Worm (Caenorhabditis elegans) whole organism, young adult: ENCODE measurements around the gene H38K22.6.

ENCODE experiments used
- B0019.2 ChIP-seq: fragments of 200-800 bp; sonication (Bioruptor generic); conservative IDR thresholded peaks from 2 replicates; pipeline ENCODE4 v1.3.6; 2022; ENCODE audit warnings: missing genetic modification reagents, missing genetic modification characterization, missing compliant biosample characterization
- B0035.1 ChIP-seq: sonication (generic microtip); optimal IDR thresholded peaks from 2 replicates; lab custom pipeline; 2016; ENCODE audit warnings: missing genetic modification characterization, mild to moderate bottlenecking, missing compliant biosample characterization, missing genotype, missing genetic modification reagents
- D2030.7 ChIP-seq: fragments of 200-800 bp; sonication (Bioruptor generic); IDR thresholded peaks from 2 replicates; pipeline ENCODE4 v1.3.6; 2022; ENCODE audit warnings: missing genetic modification reagents, missing genetic modification characterization, missing compliant biosample characterization
- F39B2.1 ChIP-seq: fragments of 200-800 bp; sonication (Bioruptor generic); IDR thresholded peaks from 2 replicates; pipeline ENCODE4 v1.3.6; 2022; ENCODE audit warnings: missing genetic modification reagents, missing genetic modification characterization, missing compliant biosample characterization
- F55B11.4 ChIP-seq: sonication (generic microtip); optimal IDR thresholded peaks from 2 replicates; lab custom pipeline; 2016; ENCODE audit warnings: missing compliant biosample characterization, missing genetic modification characterization, borderline replicate concordance; ENCODE audit not compliant: insufficient read depth
- F57A8.1 ChIP-seq: fragments of 200-800 bp; sonication (Bioruptor generic); optimal IDR thresholded peaks from 2 replicates; lab custom pipeline; 2018; ENCODE audit warnings: mild to moderate bottlenecking, missing genetic modification characterization, moderate library complexity, missing compliant biosample characterization
- F57C9.4 ChIP-seq: sonication (generic microtip); optimal IDR thresholded peaks from 2 replicates; lab custom pipeline; 2017; ENCODE audit warnings: mild to moderate bottlenecking, missing genetic modification characterization, missing compliant biosample characterization
- K12H6.12 ChIP-seq: fragments of 200-800 bp; sonication (Bioruptor generic); optimal IDR thresholded peaks from 2 replicates; lab custom pipeline; 2018; ENCODE audit warnings: mild to moderate bottlenecking, missing genetic modification characterization, missing compliant biosample characterization
- Y56A3A.18 ChIP-seq: fragments of 200-800 bp; sonication (Bioruptor generic); IDR thresholded peaks from 2 replicates; pipeline ENCODE4 v1.3.6; 2022; ENCODE audit warnings: missing genetic modification reagents, missing genetic modification characterization, missing compliant biosample characterization
- Y79H2A.3 ChIP-seq: fragments of 200-800 bp; sonication (Bioruptor generic); conservative IDR thresholded peaks from 2 replicates; pipeline ENCODE4 v1.3.6; 2022; ENCODE audit warnings: missing genetic modification reagents, missing genetic modification characterization, missing compliant biosample characterization
- ama-1 ChIP-seq, 3 experiments: fragments of 150-350 bp in 1 of 3; sonication (generic microtip) in 2 of 3; optimal IDR thresholded peaks; 2 replicates each; lab custom pipeline; 2014 to 2018; ENCODE audit warnings: missing biosample characterization in 2 of 3, missing genetic modification characterization in 2 of 3, missing genetic modification reagents in 2 of 3
- aptf-2 ChIP-seq: fragments of 200-800 bp; sonication (Bioruptor generic); conservative IDR thresholded peaks from 2 replicates; pipeline ENCODE4 v1.3.6; 2022; ENCODE audit warnings: missing genetic modification reagents, missing genetic modification characterization, missing compliant biosample characterization
- athp-1 ChIP-seq: sonication (generic microtip); optimal IDR thresholded peaks from 2 replicates; lab custom pipeline; 2017; ENCODE audit warnings: mild to moderate bottlenecking, missing genetic modification characterization, missing compliant biosample characterization
- attf-3 ChIP-seq: fragments of 200-800 bp; sonication (Bioruptor generic); conservative IDR thresholded peaks from 2 replicates; pipeline ENCODE4 v1.3.6; 2022; ENCODE audit warnings: missing genetic modification reagents, missing genetic modification characterization, missing compliant biosample characterization
- attf-6 ChIP-seq: fragments of 200-800 bp; sonication (Bioruptor generic); IDR thresholded peaks from 2 replicates; pipeline ENCODE4 v1.3.6; 2022; ENCODE audit warnings: missing genetic modification reagents, missing genetic modification characterization, missing compliant biosample characterization
- ccch-3 ChIP-seq: fragments of 200-800 bp; sonication (Bioruptor generic); optimal IDR thresholded peaks from 2 replicates; lab custom pipeline; 2018; ENCODE audit warnings: mild to moderate bottlenecking, missing genetic modification characterization, missing compliant biosample characterization
- cebp-1 ChIP-seq, 2 experiments: fragments of 200-800 bp in 1 of 2; sonication (Bioruptor generic) in 1 of 2; sonication (generic microtip) in 1 of 2; IDR thresholded peaks in 1 of 2; optimal IDR thresholded peaks in 1 of 2; 2 replicates each; pipeline versions ENCODE4 v1.3.6 to Lab custom; 2017 to 2022; ENCODE audit warnings: missing compliant biosample characterization in 2 of 2, missing genetic modification characterization in 2 of 2, mild to moderate bottlenecking in 1 of 2, missing genetic modification reagents in 1 of 2, moderate library complexity in 1 of 2
- ceh-27 ChIP-seq: fragments of 200-800 bp; sonication (Bioruptor generic); optimal IDR thresholded peaks from 2 replicates; lab custom pipeline; 2018; ENCODE audit warnings: mild to moderate bottlenecking, missing genetic modification characterization, moderate library complexity, missing compliant biosample characterization
- ceh-79 ChIP-seq: sonication (generic microtip); optimal IDR thresholded peaks from 2 replicates; lab custom pipeline; 2017; ENCODE audit warnings: mild to moderate bottlenecking, missing genetic modification characterization, missing compliant biosample characterization
- chd-7 ChIP-seq: sonication (generic microtip); optimal IDR thresholded peaks from 2 replicates; lab custom pipeline; 2016; ENCODE audit warnings: mild to moderate bottlenecking, missing genetic modification characterization, moderate library complexity, missing compliant biosample characterization
- die-1 ChIP-seq: sonication (generic microtip); optimal IDR thresholded peaks from 2 replicates; lab custom pipeline; 2016; ENCODE audit warnings: missing genotype, mild to moderate bottlenecking, missing genetic modification characterization, missing compliant biosample characterization
- egl-44 ChIP-seq: fragments of 200-800 bp; sonication (Bioruptor generic); IDR thresholded peaks from 2 replicates; pipeline ENCODE4 v1.3.6; 2022; ENCODE audit warnings: missing genetic modification reagents, missing genetic modification characterization, missing compliant biosample characterization
- him-1 ChIP-seq: sonication (generic microtip); optimal IDR thresholded peaks from 2 replicates; lab custom pipeline; 2016; ENCODE audit warnings: missing genotype, missing genetic modification reagents, missing genetic modification characterization, missing compliant biosample characterization
- hrde-1 ChIP-seq: sonication (generic microtip); optimal IDR thresholded peaks from 2 replicates; lab custom pipeline; 2016; ENCODE audit warnings: missing genetic modification characterization, mild to moderate bottlenecking, missing compliant biosample characterization, moderate library complexity, missing genotype, missing genetic modification reagents, borderline replicate concordance
- let-607 ChIP-seq, 2 experiments: fragments of 200-800 bp in 1 of 2; sonication (Bioruptor generic) in 1 of 2; sonication (generic microtip) in 1 of 2; optimal IDR thresholded peaks; 2 replicates each; lab custom pipeline; 2016 to 2018; ENCODE audit warnings: mild to moderate bottlenecking in 2 of 2, missing compliant biosample characterization in 2 of 2, missing genetic modification characterization in 2 of 2, moderate library complexity in 2 of 2, missing genotype in 1 of 2
- lin-26 ChIP-seq: fragments of 200-800 bp; sonication (Bioruptor generic); IDR thresholded peaks from 2 replicates; pipeline ENCODE4 v1.3.6; 2022; ENCODE audit warnings: missing genetic modification reagents, missing genetic modification characterization, missing compliant biosample characterization
- lsl-1 ChIP-seq: fragments of 200-800 bp; sonication (Bioruptor generic); optimal IDR thresholded peaks from 2 replicates; lab custom pipeline; 2018; ENCODE audit warnings: mild to moderate bottlenecking, missing genetic modification characterization, moderate library complexity, missing compliant biosample characterization
- madf-10 ChIP-seq: sonication (generic microtip); optimal IDR thresholded peaks from 2 replicates; lab custom pipeline; 2016; ENCODE audit warnings: mild to moderate bottlenecking, missing genetic modification characterization, missing compliant biosample characterization
- mxl-1 ChIP-seq: sonication (generic microtip); optimal IDR thresholded peaks from 2 replicates; lab custom pipeline; 2016; ENCODE audit warnings: missing genetic modification characterization, missing compliant biosample characterization
- nfya-2 ChIP-seq: fragments of 200-800 bp; sonication (Bioruptor generic); IDR thresholded peaks from 2 replicates; pipeline ENCODE4 v1.3.6; 2022; ENCODE audit warnings: missing genetic modification reagents, missing genetic modification characterization, missing compliant biosample characterization
- nfyb-1 ChIP-seq: fragments of 200-800 bp; sonication (Bioruptor generic); IDR thresholded peaks from 2 replicates; pipeline ENCODE4 v1.3.6; 2022; ENCODE audit warnings: missing genetic modification reagents, missing genetic modification characterization, missing compliant biosample characterization
- nhr-120 ChIP-seq: fragments of 200-800 bp; sonication (Bioruptor generic); IDR thresholded peaks from 2 replicates; pipeline ENCODE4 v1.3.6; 2022; ENCODE audit warnings: missing genetic modification characterization, missing compliant biosample characterization
- pbrm-1 ChIP-seq: fragments of 200-800 bp; sonication (Bioruptor generic); IDR thresholded peaks from 2 replicates; pipeline ENCODE4 v1.3.6; 2022; ENCODE audit warnings: missing genetic modification reagents, missing genetic modification characterization, missing compliant biosample characterization
- pha-4 ChIP-seq: fragments of 150-350 bp; sonication (generic microtip); optimal IDR thresholded peaks from 2 replicates; lab custom pipeline; 2014; ENCODE audit warnings: missing biosample characterization, missing genetic modification reagents, missing genetic modification characterization
- rcor-1 ChIP-seq: fragments of 200-800 bp; sonication (Bioruptor generic); IDR thresholded peaks from 2 replicates; pipeline ENCODE4 v1.3.6; 2022; ENCODE audit warnings: missing genetic modification reagents, missing genetic modification characterization, missing compliant biosample characterization
- rec-8 ChIP-seq, 2 experiments: sonication (generic microtip); optimal IDR thresholded peaks; 2 replicates each; lab custom pipeline; 2016; ENCODE audit warnings: mild to moderate bottlenecking in 2 of 2, missing genetic modification characterization in 2 of 2, missing genetic modification reagents in 2 of 2, missing genotype in 2 of 2, missing biosample characterization in 1 of 2, missing compliant biosample characterization in 1 of 2, moderate library complexity in 1 of 2
- repo-1 ChIP-seq: sonication (generic microtip); optimal IDR thresholded peaks from 2 replicates; lab custom pipeline; 2017; ENCODE audit warnings: mild to moderate bottlenecking, missing genetic modification characterization, missing compliant biosample characterization
- rpc-1 ChIP-seq, 2 experiments: fragments of 150-350 bp in 1 of 2; sonication (generic microtip) in 1 of 2; optimal IDR thresholded peaks; 2 replicates each; lab custom pipeline; 2014 to 2018; ENCODE audit warnings: missing biosample characterization in 1 of 2, missing genetic modification characterization in 1 of 2, missing genetic modification reagents in 1 of 2, missing genotype in 1 of 2
- sptf-2 ChIP-seq: fragments of 200-800 bp; sonication (Bioruptor generic); optimal IDR thresholded peaks from 2 replicates; lab custom pipeline; 2018; ENCODE audit warnings: mild to moderate bottlenecking, missing genetic modification characterization, missing compliant biosample characterization
- tbp1 ChIP-seq: fragments of 200-800 bp; sonication (Bioruptor generic); optimal IDR thresholded peaks from 2 replicates; lab custom pipeline; 2018; ENCODE audit warnings: mild to moderate bottlenecking, missing genetic modification characterization, missing compliant biosample characterization
- unc-130 ChIP-seq: sonication (generic microtip); optimal IDR thresholded peaks from 2 replicates; lab custom pipeline; 2016; ENCODE audit warnings: missing genetic modification reagents, missing genetic modification characterization, missing compliant biosample characterization
- ztf-22 ChIP-seq: fragments of 200-800 bp; sonication (Bioruptor generic); optimal IDR thresholded peaks from 2 replicates; lab custom pipeline; 2018; ENCODE audit warnings: mild to moderate bottlenecking, missing genetic modification characterization, moderate library complexity, missing compliant biosample characterization
- ztf-25 ChIP-seq: fragments of 200-800 bp; sonication (Bioruptor generic); IDR thresholded peaks from 2 replicates; pipeline ENCODE4 v1.3.6; 2022; ENCODE audit warnings: missing genetic modification reagents, missing genetic modification characterization, missing compliant biosample characterization
- ztf-3 ChIP-seq: fragments of 200-800 bp; sonication (Bioruptor generic); optimal IDR thresholded peaks from 2 replicates; lab custom pipeline; 2018; ENCODE audit warnings: mild to moderate bottlenecking, missing genetic modification characterization, missing compliant biosample characterization

The H38K22.6 gene

DNA sequence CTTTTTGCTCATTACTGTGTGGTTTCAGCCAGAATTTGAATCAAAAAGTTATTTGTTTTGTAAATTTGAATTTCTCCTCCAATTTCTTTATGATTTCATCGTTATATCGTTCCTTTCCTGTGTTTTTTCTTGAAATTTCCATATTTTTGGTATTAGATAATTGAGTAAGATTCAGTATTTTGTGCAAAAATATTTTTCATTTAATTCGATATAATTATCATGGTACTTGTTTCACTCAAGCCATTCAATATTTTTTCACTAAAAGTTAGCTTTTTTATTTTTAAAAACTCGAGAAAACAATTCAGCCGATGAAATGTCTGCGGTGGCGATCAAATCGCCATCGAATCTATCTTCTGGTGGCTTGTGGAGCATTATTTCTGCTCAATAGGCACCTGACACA lies 24.8 kb downstream of the H38K22.6 start, which contains the start of gene hse-5:
hse-5 (plus strand) TSS at position 301 of the 400 bp plus-strand sequence.
- no peak for TF ChIP-seq attf-6
- TF ChIP-seq F55B11.4 (tag; lab: Kevin White, UChicago): no peak
- no peak for TF ChIP-seq sptf-2 (GFP tag; lab: Kevin White, UChicago)
- TF ChIP-seq tbp1: no peak
- TF ChIP-seq chd-7 (tag; lab: Kevin White, UChicago): no peak
- TF ChIP-seq lsl-1 (GFP tag; lab: Kevin White, UChicago): no peak
- no peak for TF ChIP-seq aptf-2 (GFP tag; lab: Robert Waterston, UW)
- TF ChIP-seq ama-1 (optimal IDR thresholded peaks at IDR 0.05; lab: Kevin White, UChicago): no peak
- TF ChIP-seq ama-1 (GFP tag; optimal IDR thresholded peaks at IDR 0.05; lab: Kevin White, UChicago): no peak
- TF ChIP-seq pha-4 (tag; lab: Kevin White, UChicago): no peak
- no peak for TF ChIP-seq cebp-1 (GFP tag; IDR thresholded peaks at IDR 0.05; lab: Robert Waterston, UW)
- TF ChIP-seq cebp-1 (tag; optimal IDR thresholded peaks at IDR 0.05; lab: Kevin White, UChicago): no peak
- no peak for TF ChIP-seq D2030.7 (GFP tag; lab: Robert Waterston, UW)
- no peak for TF ChIP-seq hrde-1 (tag; lab: Kevin White, UChicago)
- TF ChIP-seq egl-44 (GFP tag; lab: Robert Waterston, UW): no peak
- TF ChIP-seq Y79H2A.3 (GFP tag; lab: Robert Waterston, UW): no peak
- TF ChIP-seq let-607 (tag; optimal IDR thresholded peaks at IDR 0.05; lab: Kevin White, UChicago): no peak
- no peak for TF ChIP-seq mxl-1
- no peak for TF ChIP-seq die-1 (tag; lab: Kevin White, UChicago)

DNA sequence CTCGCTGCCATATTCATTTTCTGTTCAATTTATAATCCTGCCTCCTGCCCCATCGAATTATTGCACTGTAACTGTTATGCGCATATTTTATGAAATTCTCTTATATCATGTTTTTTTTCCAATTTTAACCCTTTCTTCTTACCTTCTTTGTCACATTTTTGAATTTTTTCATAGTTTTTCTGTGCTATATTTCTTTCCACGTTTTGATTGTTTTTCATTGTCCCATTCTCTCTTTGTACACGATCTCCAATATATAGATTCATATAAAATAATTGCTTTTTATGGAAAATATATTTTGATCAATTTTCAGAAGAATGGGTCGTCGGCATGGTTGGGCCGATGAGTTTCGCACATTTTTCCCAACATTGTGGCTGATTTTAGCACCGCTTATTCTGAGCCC lies 29.6 kb downstream of the H38K22.6 start, which contains the start of gene B0285.6:
B0285.6 (plus strand) TSS at position 301 of the 400 bp plus-strand sequence.
- TF ChIP-seq B0035.1 (no peak), K12H6.12 (tag; lab: Kevin White, UChicago) (no peak), ztf-3 (GFP tag; lab: Kevin White, UChicago) (no peak), ztf-25 (no peak), pha-4 (tag; lab: Kevin White, UChicago) (no peak), ztf-22 (no peak), pbrm-1 (GFP tag; lab: Robert Waterston, UW) (no peak), nfyb-1 (GFP tag; lab: Robert Waterston, UW) (no peak), nhr-120 (GFP tag; lab: Robert Waterston, UW) (no peak), ccch-3 (GFP tag; lab: Kevin White, UChicago) (no peak), B0019.2 (GFP tag; lab: Robert Waterston, UW) (no peak), rcor-1 (GFP tag; lab: Robert Waterston, UW) (no peak), attf-3 (GFP tag; lab: Robert Waterston, UW) (no peak), lin-26 (GFP tag; lab: Robert Waterston, UW) (no peak), nfya-2 (GFP tag; lab: Robert Waterston, UW) (no peak), ceh-79 (no peak), Y79H2A.3 (GFP tag; lab: Robert Waterston, UW) (no peak), F39B2.1 (GFP tag; lab: Robert Waterston, UW) (no peak)

DNA sequence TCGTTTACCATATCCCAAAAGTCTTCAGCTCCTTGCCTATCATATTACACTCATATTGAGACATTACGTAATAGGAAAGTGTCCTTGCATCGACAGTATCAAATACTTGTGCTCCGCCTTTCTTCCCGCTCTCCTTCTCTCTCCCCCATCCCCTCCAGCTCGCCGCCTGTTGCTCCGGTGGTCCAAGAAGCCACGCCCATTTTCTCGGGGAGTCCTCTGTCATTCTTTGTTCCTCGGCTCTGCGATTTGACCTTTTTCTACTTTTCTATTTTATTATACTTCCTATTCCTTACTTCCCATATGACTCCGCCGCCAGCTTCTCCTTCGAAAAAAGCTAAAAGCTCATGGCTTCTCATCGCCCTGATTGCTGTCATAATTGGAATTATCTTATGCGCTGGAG lies 36.2 kb downstream of the H38K22.6 start, which contains the start of gene mnp-1:
mnp-1 (plus strand) TSS at position 211 of the 400 bp plus-strand sequence.
- TF ChIP-seq unc-130 (GFP tag; lab: Kevin White, UChicago) (no peak), F57C9.4 (tag; lab: Kevin White, UChicago) (no peak), F57A8.1 (GFP tag; lab: Kevin White, UChicago) (no peak), tbp1 (no peak), Y56A3A.18 (no peak), rec-8 (tag; optimal IDR thresholded peaks at IDR 0.05; lab: Kevin White, UChicago) (no peak), aptf-2 (GFP tag; lab: Robert Waterston, UW) (no peak), athp-1 (tag; lab: Kevin White, UChicago) (no peak), ceh-27 (no peak), rcor-1 (GFP tag; lab: Robert Waterston, UW) (no peak), repo-1 (tag; lab: Kevin White, UChicago) (no peak), him-1 (no peak), madf-10 (tag; lab: Kevin White, UChicago) (no peak), nfyb-1 (GFP tag; lab: Robert Waterston, UW) (no peak), rpc-1 (optimal IDR thresholded peaks at IDR 0.05; lab: Kevin White, UChicago) (no peak), rpc-1 (tag; optimal IDR thresholded peaks at IDR 0.05; lab: Kevin White, UChicago) (no peak), pbrm-1 (GFP tag; lab: Robert Waterston, UW) (no peak)
